Fruit fly (Drosophila melanogaster) whole organism, embryonic: Measurements from ENCODE around the gene Phb1.

Experiments used
- Atf6 ChIP-seq: fragments of 200-800 bp; sonication (Bioruptor generic); IDR thresholded peaks from 2 replicates; pipeline ENCODE4 v1.3.6; 2022; ENCODE audit warnings: missing biosample characterization, missing genetic modification characterization
- Bgb ChIP-seq: fragments of 200-800 bp; sonication (Bioruptor generic); IDR thresholded peaks from 2 replicates; pipeline ENCODE4 v1.3.6; 2022; ENCODE audit warnings: missing biosample characterization, missing genetic modification characterization; ENCODE audit not compliant: partially characterized antibody
- CG12659 ChIP-seq: fragments of 200-800 bp; sonication (Bioruptor generic); optimal IDR thresholded peaks from 3 replicates; lab custom pipeline; 2017; ENCODE audit warnings: mild to moderate bottlenecking, missing biosample characterization, missing genetic modification reagents, missing genetic modification characterization
- CG12744 ChIP-seq: fragments of 200-800 bp; sonication (Bioruptor generic); optimal IDR thresholded peaks from 2 replicates; lab custom pipeline; 2016; ENCODE audit warnings: missing biosample characterization, missing genetic modification characterization
- CG14710 ChIP-seq: fragments of 200-800 bp; sonication (Bioruptor generic); optimal IDR thresholded peaks from 3 replicates; lab custom pipeline; 2019; ENCODE audit warnings: missing biosample characterization, mild to moderate bottlenecking, missing genetic modification characterization, moderate library complexity
- CG14860 ChIP-seq: fragments of 200-800 bp; sonication (Bioruptor generic); IDR thresholded peaks from 3 replicates; pipeline ENCODE4 v1.3.6; 2022; ENCODE audit warnings: missing biosample characterization, missing genetic modification characterization; ENCODE audit not compliant: partially characterized antibody
- CG16813 ChIP-seq: fragments of 200-800 bp; sonication (Bioruptor generic); IDR thresholded peaks from 3 replicates; pipeline ENCODE4 v1.3.6; 2022; ENCODE audit warnings: missing biosample characterization, missing genetic modification characterization; ENCODE audit not compliant: partially characterized antibody
- CG17612 ChIP-seq: fragments of 200-800 bp; sonication (Bioruptor generic); IDR thresholded peaks from 2 replicates; pipeline ENCODE4 v1.3.6; 2022; ENCODE audit warnings: missing biosample characterization, missing genetic modification characterization
- CG2116 ChIP-seq: fragments of 200-800 bp; sonication (Bioruptor generic); optimal IDR thresholded peaks from 3 replicates; lab custom pipeline; 2018; ENCODE audit warnings: missing biosample characterization, mild to moderate bottlenecking, missing genetic modification characterization
- CG2712 ChIP-seq: fragments of 200-800 bp; optimal IDR thresholded peaks from 3 replicates; lab custom pipeline; 2019; ENCODE audit warnings: missing biosample characterization, mild to moderate bottlenecking, missing genetic modification characterization, moderate library complexity
- CG2889 ChIP-seq: fragments of 200-800 bp; sonication (Bioruptor generic); IDR thresholded peaks from 3 replicates; pipeline ENCODE4 v1.3.6; 2022; ENCODE audit warnings: missing biosample characterization, missing genetic modification characterization
- CG30403 ChIP-seq: fragments of 200-800 bp; sonication (Bioruptor generic); optimal IDR thresholded peaks from 3 replicates; lab custom pipeline; 2016; ENCODE audit warnings: missing biosample characterization, missing genetic modification characterization
- CG31224 ChIP-seq: fragments of 200-800 bp; sonication (Bioruptor generic); IDR thresholded peaks from 2 replicates; pipeline ENCODE4 v1.3.6; 2022; ENCODE audit warnings: missing biosample characterization, missing genetic modification characterization
- CG34224 ChIP-seq: fragments of 200-800 bp; sonication (Bioruptor generic); IDR thresholded peaks from 3 replicates; pipeline ENCODE4 v1.3.6; 2022; ENCODE audit warnings: missing biosample characterization, missing genetic modification characterization; ENCODE audit not compliant: partially characterized antibody
- CG4707 ChIP-seq: fragments of 200-800 bp; sonication (Bioruptor generic); optimal IDR thresholded peaks from 2 replicates; lab custom pipeline; 2018; ENCODE audit warnings: missing biosample characterization, mild to moderate bottlenecking, missing genetic modification characterization, moderate library complexity
- CG5245 ChIP-seq: fragments of 200-800 bp; sonication (Bioruptor generic); optimal IDR thresholded peaks from 3 replicates; lab custom pipeline; 2016; ENCODE audit warnings: missing biosample characterization, missing genetic modification characterization
- CG6272 ChIP-seq: fragments of 200-800 bp; sonication (Bioruptor generic); IDR thresholded peaks from 2 replicates; pipeline ENCODE4 v1.3.6; 2022; ENCODE audit warnings: missing biosample characterization, missing genetic modification characterization
- CG7963 ChIP-seq: fragments of 200-800 bp; sonication (Bioruptor generic); IDR thresholded peaks from 3 replicates; pipeline ENCODE4 v1.3.6; 2022; ENCODE audit warnings: missing biosample characterization, missing genetic modification characterization; ENCODE audit not compliant: partially characterized antibody
- CG8388 ChIP-seq: fragments of 200-800 bp; sonication (Bioruptor generic); optimal IDR thresholded peaks from 2 replicates; lab custom pipeline; 2019; ENCODE audit warnings: missing biosample characterization, mild to moderate bottlenecking, missing genetic modification characterization, moderate library complexity
- CG9609 ChIP-seq: fragments of 200-800 bp; sonication (Bioruptor generic); optimal IDR thresholded peaks from 3 replicates; lab custom pipeline; 2016; ENCODE audit warnings: missing biosample characterization, missing genetic modification characterization
- CG9817 ChIP-seq: fragments of 200-800 bp; sonication (Bioruptor generic); optimal IDR thresholded peaks from 2 replicates; lab custom pipeline; 2018; ENCODE audit warnings: missing biosample characterization, mild to moderate bottlenecking, missing genetic modification characterization, moderate library complexity
- D19A ChIP-seq: fragments of 200-800 bp; optimal IDR thresholded peaks from 3 replicates; lab custom pipeline; 2019; ENCODE audit warnings: missing biosample characterization, mild to moderate bottlenecking, missing genetic modification characterization, moderate library complexity
- Dad ChIP-seq: fragments of 200-800 bp; sonication (Bioruptor generic); optimal IDR thresholded peaks from 3 replicates; lab custom pipeline; 2016; ENCODE audit warnings: missing biosample characterization, missing genetic modification characterization
- Doc2 ChIP-seq: fragments of 200-800 bp; sonication (Bioruptor generic); IDR thresholded peaks from 2 replicates; pipeline ENCODE4 v1.3.6; 2022; ENCODE audit warnings: missing biosample characterization, missing genetic modification characterization
- Elba2 ChIP-seq: fragments of 200-800 bp; sonication (Bioruptor generic); optimal IDR thresholded peaks from 3 replicates; lab custom pipeline; 2016; ENCODE audit warnings: missing biosample characterization, missing genetic modification characterization
- Hmr ChIP-seq: fragments of 200-800 bp; sonication (Bioruptor generic); optimal IDR thresholded peaks from 3 replicates; lab custom pipeline; 2017; ENCODE audit warnings: mild to moderate bottlenecking, missing biosample characterization, missing genetic modification reagents, missing genetic modification characterization
- Lim3 ChIP-seq: fragments of 200-800 bp; sonication (Bioruptor generic); IDR thresholded peaks from 2 replicates; pipeline ENCODE4 v1.3.6; 2022; ENCODE audit warnings: missing biosample characterization, missing genetic modification characterization
- MESR4 ChIP-seq: fragments of 200-800 bp; sonication (Bioruptor generic); optimal IDR thresholded peaks from 2 replicates; lab custom pipeline; 2018; ENCODE audit warnings: missing biosample characterization, mild to moderate bottlenecking, missing genetic modification characterization, moderate library complexity
- Myb ChIP-seq: fragments of 200-800 bp; sonication (Bioruptor generic); optimal IDR thresholded peaks from 2 replicates; lab custom pipeline; 2016; ENCODE audit warnings: missing biosample characterization, missing genetic modification characterization
- Nf-YC ChIP-seq: fragments of 200-800 bp; optimal IDR thresholded peaks from 3 replicates; lab custom pipeline; 2019; ENCODE audit warnings: missing biosample characterization, mild to moderate bottlenecking, missing genetic modification characterization, moderate library complexity
- Opbp ChIP-seq: fragments of 200-800 bp; sonication (Bioruptor generic); IDR thresholded peaks from 3 replicates; pipeline ENCODE4 v1.3.6; 2022; ENCODE audit warnings: missing biosample characterization, missing genetic modification characterization; ENCODE audit not compliant: partially characterized antibody
- Pdp1 ChIP-seq, 2 experiments: fragments of 200-800 bp; sonication (Bioruptor generic); optimal IDR thresholded peaks; 3 replicates each; lab custom pipeline; 2016; ENCODE audit warnings: missing biosample characterization in 2 of 2, missing genetic modification characterization in 2 of 2, mild to moderate bottlenecking in 1 of 2, moderate library complexity in 1 of 2
- Vsx1 ChIP-seq: fragments of 200-800 bp; sonication (Bioruptor generic); optimal IDR thresholded peaks from 2 replicates; lab custom pipeline; 2017; ENCODE audit warnings: missing biosample characterization, mild to moderate bottlenecking, missing genetic modification characterization, missing genetic modification reagents
- amos ChIP-seq: fragments of 200-800 bp; sonication (Bioruptor generic); IDR thresholded peaks from 2 replicates; pipeline ENCODE4 v1.3.6; 2022; ENCODE audit warnings: missing biosample characterization, missing genetic modification characterization; ENCODE audit not compliant: partially characterized antibody
- ap ChIP-seq: fragments of 200-800 bp; sonication (Bioruptor generic); IDR thresholded peaks from 2 replicates; pipeline ENCODE4 v1.3.6; 2022; ENCODE audit warnings: missing biosample characterization, missing genetic modification characterization
- bigmax ChIP-seq: fragments of 200-800 bp; sonication (Bioruptor generic); optimal IDR thresholded peaks from 2 replicates; lab custom pipeline; 2018; ENCODE audit warnings: missing biosample characterization, mild to moderate bottlenecking, missing genetic modification characterization
- chinmo ChIP-seq: fragments of 200-800 bp; sonication (Bioruptor generic); IDR thresholded peaks from 4 replicates; pipeline ENCODE4 v1.3.6; 2022; ENCODE audit warnings: missing biosample characterization, missing genetic modification characterization; ENCODE audit not compliant: partially characterized antibody
- crc ChIP-seq: fragments of 200-800 bp; sonication (Bioruptor generic); optimal IDR thresholded peaks from 2 replicates; lab custom pipeline; 2016; ENCODE audit warnings: missing biosample characterization, missing genetic modification characterization
- dmrt11E ChIP-seq: fragments of 200-800 bp; sonication (Bioruptor generic); optimal IDR thresholded peaks from 3 replicates; lab custom pipeline; 2018; ENCODE audit warnings: missing biosample characterization, mild to moderate bottlenecking, missing genetic modification characterization, moderate library complexity
- gfzf ChIP-seq: fragments of 200-800 bp; sonication (Bioruptor generic); optimal IDR thresholded peaks from 2 replicates; lab custom pipeline; 2016; ENCODE audit warnings: missing biosample characterization, mild to moderate bottlenecking, missing genetic modification characterization, moderate library complexity
- hbn ChIP-seq: fragments of 200-800 bp; sonication (Bioruptor generic); IDR thresholded peaks from 2 replicates; pipeline ENCODE4 v1.3.6; 2022; ENCODE audit warnings: missing biosample characterization, missing genetic modification characterization; ENCODE audit not compliant: partially characterized antibody
- knrl ChIP-seq: fragments of 200-800 bp; sonication (Bioruptor generic); IDR thresholded peaks from 3 replicates; pipeline ENCODE4 v1.3.6; 2022; ENCODE audit warnings: missing biosample characterization, missing genetic modification characterization; ENCODE audit not compliant: partially characterized antibody
- sna ChIP-seq: fragments of 200-800 bp; sonication (Bioruptor generic); IDR thresholded peaks from 2 replicates; pipeline ENCODE4 v1.3.6; 2022; ENCODE audit warnings: missing biosample characterization, missing genetic modification characterization; ENCODE audit not compliant: partially characterized antibody
- sug ChIP-seq: fragments of 200-800 bp; optimal IDR thresholded peaks from 2 replicates; lab custom pipeline; 2019; ENCODE audit warnings: missing biosample characterization, mild to moderate bottlenecking, missing genetic modification characterization, moderate library complexity
- trem ChIP-seq: fragments of 200-800 bp; optimal IDR thresholded peaks from 3 replicates; lab custom pipeline; 2019; ENCODE audit warnings: missing biosample characterization, mild to moderate bottlenecking, missing genetic modification characterization, moderate library complexity
- vnd ChIP-seq: fragments of 200-800 bp; sonication (Bioruptor generic); IDR thresholded peaks from 3 replicates; pipeline ENCODE4 v1.3.6; 2022; ENCODE audit warnings: missing biosample characterization, missing genetic modification characterization; ENCODE audit not compliant: partially characterized antibody
- zen2 ChIP-seq: fragments of 200-800 bp; sonication (Bioruptor generic); IDR thresholded peaks from 3 replicates; pipeline ENCODE4 v1.3.6; 2022; ENCODE audit warnings: missing biosample characterization, missing genetic modification characterization; ENCODE audit not compliant: partially characterized antibody
- zfh1 ChIP-seq: fragments of 200-800 bp; sonication (Bioruptor generic); IDR thresholded peaks from 3 replicates; pipeline ENCODE4 v1.3.6; 2022; ENCODE audit warnings: missing biosample characterization, missing genetic modification characterization

Phb1 gene

dm6 chr2L:19123472-19124070 lies at the start of gene Phb1:
TSS of gene Phb1 (minus strand) at chr2L:19123869.
- peak; percentile 3 for TF ChIP-seq Myb (GFP tag; lab: Kevin White, UChicago)
- peak; percentile 71; the same call in 2 of the 4 replicates for TF ChIP-seq chinmo (GFP tag; lab: Robert Waterston, UW)
- peak; percentile 59; the same call in 2 of the 3 replicates for TF ChIP-seq knrl
- TF ChIP-seq dmrt11E: no peak
- TF ChIP-seq gfzf (GFP tag; lab: Kevin White, UChicago): no peak
- peak; percentile 93 for TF ChIP-seq CG14860 (GFP tag; lab: Robert Waterston, UW)
- no peak for TF ChIP-seq D19A (tag; lab: Kevin White, UChicago)
- TF ChIP-seq CG2116 (GFP tag; lab: Kevin White, UChicago): peak; percentile 82
- TF ChIP-seq CG9609 (GFP tag; lab: Kevin White, UChicago): no peak
- no peak for TF ChIP-seq Doc2 (GFP tag; lab: Robert Waterston, UW)
- TF ChIP-seq Nf-YC: no peak
- TF ChIP-seq CG16813 (GFP tag; lab: Robert Waterston, UW): peak; percentile 84
- peak; percentile 8 for TF ChIP-seq CG2712 (tag; lab: Kevin White, UChicago)
- no peak for TF ChIP-seq CG9817 (tag; lab: Kevin White, UChicago)
- no peak for TF ChIP-seq Elba2 (GFP tag; lab: Kevin White, UChicago)
- TF ChIP-seq Hmr (GFP tag; lab: Kevin White, UChicago): no peak
- peak; percentile 98 for TF ChIP-seq bigmax (GFP tag; lab: Kevin White, UChicago)
- TF ChIP-seq zen2 (GFP tag; lab: Robert Waterston, UW): peak; percentile 95
- peak; percentile 92 for TF ChIP-seq Opbp (GFP tag; lab: Robert Waterston, UW)
- peak; percentile 78; the same call in 1 of the 2 replicates for TF ChIP-seq amos
- no peak for TF ChIP-seq crc (GFP tag; lab: Kevin White, UChicago)
- peak; percentile 90 for TF ChIP-seq sna
- peak; percentile 87 for TF ChIP-seq vnd
- TF ChIP-seq hbn (GFP tag; lab: Robert Waterston, UW): peak; percentile 72
- TF ChIP-seq CG2889 (GFP tag; lab: Robert Waterston, UW): no peak
- peak; percentile 20 for TF ChIP-seq CG12659
- 0 out of 2 replicates have a peak, but pooled peaks have one; percentile 6 for TF ChIP-seq Atf6 (GFP tag; lab: Robert Waterston, UW)
- no peak for TF ChIP-seq CG31224 (GFP tag; lab: Robert Waterston, UW)
- peak; percentile 95 for TF ChIP-seq CG7963 (GFP tag; lab: Robert Waterston, UW)
- TF ChIP-seq zfh1 (GFP tag; lab: Robert Waterston, UW): no peak
- no peak for TF ChIP-seq Vsx1 (GFP tag; lab: Kevin White, UChicago)
- TF ChIP-seq Pdp1 (GFP tag; optimal IDR thresholded peaks at IDR 0.05; lab: Kevin White, UChicago): peak in 1 of 2 experiments; percentile 87
- no peak for TF ChIP-seq CG12744
- no peak for TF ChIP-seq CG8388 (GFP tag; lab: Kevin White, UChicago)
- no peak for TF ChIP-seq ap (GFP tag; lab: Robert Waterston, UW)
- TF ChIP-seq CG6272 (GFP tag; lab: Robert Waterston, UW): no peak
- no peak for TF ChIP-seq CG5245
- no peak for TF ChIP-seq CG30403 (GFP tag; lab: Kevin White, UChicago)
- peak; percentile 43 for TF ChIP-seq MESR4 (GFP tag; lab: Kevin White, UChicago)
- TF ChIP-seq Dad (GFP tag; lab: Kevin White, UChicago): no peak
- TF ChIP-seq trem (tag; lab: Kevin White, UChicago): peak; percentile 37
- peak; percentile 94 for TF ChIP-seq CG34224
- TF ChIP-seq sug (tag; lab: Kevin White, UChicago): peak; percentile 85
- no peak for TF ChIP-seq Lim3 (GFP tag; lab: Robert Waterston, UW)
- TF ChIP-seq CG14710 (tag; lab: Kevin White, UChicago): peak; percentile 16
- peak; percentile 87 for TF ChIP-seq Bgb (GFP tag; lab: Robert Waterston, UW)
- no peak for TF ChIP-seq CG4707
- no peak for TF ChIP-seq CG17612 (GFP tag; lab: Robert Waterston, UW)
